Worm (Caenorhabditis elegans) whole organism, L2 larva: ENCODE data around the gene utx-1.
A peak's percentile ranks its signal among the peaks of the same experiment; 100 is the strongest.

Experiments used
- F13H6.1 ChIP-seq: sonication (generic microtip); optimal IDR thresholded peaks from 2 replicates; lab custom pipeline; 2016; ENCODE audit warnings: missing genetic modification characterization, missing compliant biosample characterization
- alr-1 ChIP-seq: fragments of 150-350 bp; optimal IDR thresholded peaks from 2 replicates; lab custom pipeline; 2014; ENCODE audit warnings: missing biosample characterization, missing genetic modification characterization
- egl-27 ChIP-seq: sonication (generic microtip); optimal IDR thresholded peaks from 3 replicates; lab custom pipeline; 2017; ENCODE audit warnings: missing biosample characterization, missing genetic modification reagents, missing genetic modification characterization
- lsy-2 ChIP-seq, 2 experiments: fragments of 150-350 bp in 1 of 2; sonication (generic microtip) in 1 of 2; optimal IDR thresholded peaks; 2 replicates each; lab custom pipeline; 2014 to 2017; ENCODE audit warnings: missing biosample characterization in 2 of 2, missing genetic modification characterization in 2 of 2
- skn-1 ChIP-seq: sonication (generic microtip); optimal IDR thresholded peaks from 2 replicates; lab custom pipeline; 2017; ENCODE audit warnings: missing biosample characterization, missing genetic modification characterization
- sma-3 ChIP-seq: sonication (generic microtip); optimal IDR thresholded peaks from 2 replicates; lab custom pipeline; 2016; ENCODE audit warnings: missing genetic modification reagents, missing genetic modification characterization, missing compliant biosample characterization
- unc-62 ChIP-seq: fragments of 150-350 bp; optimal IDR thresholded peaks from 2 replicates; lab custom pipeline; 2014; ENCODE audit warnings: missing biosample characterization, missing genetic modification reagents, missing genetic modification characterization

DNA sequence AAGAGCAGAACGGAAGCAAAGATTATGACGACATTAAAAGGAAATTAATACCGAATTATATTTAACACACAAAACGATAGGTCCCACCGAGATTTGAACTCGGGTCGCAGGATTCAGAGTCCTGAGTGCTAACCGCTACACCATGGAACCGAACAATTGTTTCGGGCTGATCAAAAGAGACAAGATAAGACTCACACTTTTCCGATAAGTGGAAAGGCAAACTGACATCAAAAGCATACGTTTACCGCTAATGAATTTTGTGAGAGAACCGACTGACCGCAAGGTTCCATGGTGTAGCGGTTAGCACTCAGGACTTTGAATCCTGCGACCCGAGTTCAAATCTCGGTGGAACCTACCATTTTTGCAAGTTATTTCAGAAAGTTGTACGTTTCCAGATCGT, 51.8 kb downstream of the utx-1 start:
- no peak for TF ChIP-seq unc-62 (GFP tag; lab: Kevin White, UChicago)
- TF ChIP-seq alr-1 (tag; lab: Kevin White, UChicago): no peak
- no peak for TF ChIP-seq skn-1 (tag; lab: Kevin White, UChicago)
- TF ChIP-seq lsy-2 (tag; optimal IDR thresholded peaks at IDR 0.05; lab: Kevin White, UChicago): peak in 1 of 2 experiments; percentile 42
- TF ChIP-seq sma-3: peak; percentile 48
- no peak for TF ChIP-seq egl-27
- TF ChIP-seq F13H6.1: peak; percentile 27
